Fruit fly (Drosophila melanogaster) whole organism, adult: ENCODE data around the gene Hipk.

ENCODE experiments used
- CG11617 ChIP-seq: fragments of 200-800 bp; sonication (Bioruptor generic); optimal IDR thresholded peaks from 2 replicates; lab custom pipeline; 2017; ENCODE audit warnings: mild to moderate bottlenecking, missing biosample characterization, missing genetic modification reagents, missing genetic modification characterization
- CG12768 ChIP-seq: fragments of 200-800 bp; sonication (Bioruptor generic); optimal IDR thresholded peaks from 2 replicates; lab custom pipeline; 2017; ENCODE audit warnings: missing biosample characterization, missing genetic modification characterization, mild to moderate bottlenecking, moderate library complexity, missing genetic modification reagents
- CG14711 ChIP-seq: fragments of 200-800 bp; sonication (Bioruptor generic); optimal IDR thresholded peaks from 2 replicates; lab custom pipeline; 2018; ENCODE audit warnings: missing biosample characterization, mild to moderate bottlenecking, missing genetic modification characterization, moderate library complexity
- CG1620 ChIP-seq: fragments of 200-800 bp; sonication (Bioruptor generic); optimal IDR thresholded peaks from 2 replicates; lab custom pipeline; 2016; ENCODE audit warnings: missing biosample characterization, missing genetic modification characterization
- CG33017 ChIP-seq: fragments of 200-800 bp; sonication (Bioruptor generic); optimal IDR thresholded peaks from 2 replicates; lab custom pipeline; 2018; ENCODE audit warnings: missing biosample characterization, mild to moderate bottlenecking, missing genetic modification characterization, moderate library complexity
- CG5204 ChIP-seq: fragments of 200-800 bp; sonication (Bioruptor generic); optimal IDR thresholded peaks from 2 replicates; lab custom pipeline; 2016; ENCODE audit warnings: missing biosample characterization, missing genetic modification characterization
- CG7045 ChIP-seq: fragments of 200-800 bp; sonication (Bioruptor generic); optimal IDR thresholded peaks from 2 replicates; lab custom pipeline; 2017; ENCODE audit warnings: missing biosample characterization, mild to moderate bottlenecking, missing genetic modification characterization
- CG7101 ChIP-seq: fragments of 200-800 bp; sonication (Bioruptor generic); optimal IDR thresholded peaks from 2 replicates; lab custom pipeline; 2018; ENCODE audit warnings: missing biosample characterization, mild to moderate bottlenecking, missing genetic modification characterization, moderate library complexity
- Clk ChIP-seq: fragments of 200-800 bp; sonication (Bioruptor generic); optimal IDR thresholded peaks from 2 replicates; lab custom pipeline; 2017; ENCODE audit warnings: missing biosample characterization, missing genetic modification characterization
- Crg-1 ChIP-seq: fragments of 200-800 bp; sonication (Bioruptor generic); optimal IDR thresholded peaks from 2 replicates; lab custom pipeline; 2016; ENCODE audit warnings: missing biosample characterization, missing genetic modification characterization
- Hr96 ChIP-seq: fragments of 200-800 bp; sonication (Bioruptor generic); optimal IDR thresholded peaks from 2 replicates; lab custom pipeline; 2016; ENCODE audit warnings: missing biosample characterization, missing genetic modification characterization
- Mnt ChIP-seq: fragments of 200-800 bp; sonication (Bioruptor generic); optimal IDR thresholded peaks from 2 replicates; lab custom pipeline; 2016; ENCODE audit warnings: missing biosample characterization, mild to moderate bottlenecking, missing genetic modification characterization
- bab1 ChIP-seq: fragments of 200-800 bp; sonication (Bioruptor generic); optimal IDR thresholded peaks from 3 replicates; lab custom pipeline; 2019; ENCODE audit warnings: missing biosample characterization, mild to moderate bottlenecking, missing genetic modification characterization, moderate library complexity
- cic ChIP-seq: fragments of 200-800 bp; sonication (Bioruptor generic); optimal IDR thresholded peaks from 2 replicates; lab custom pipeline; 2017; ENCODE audit warnings: missing biosample characterization, mild to moderate bottlenecking, missing genetic modification characterization, moderate library complexity
- cnc ChIP-seq, 2 experiments: fragments of >200 bp; optimal IDR thresholded peaks; 2 replicates each; lab custom pipeline; 2017
- kay ChIP-seq: fragments of 200-800 bp; sonication (Bioruptor generic); peaks from one replicate; lab custom pipeline; 2016; ENCODE audit warnings: missing biosample characterization, missing genetic modification characterization, borderline replicate concordance
- ovo ChIP-seq: fragments of 200-800 bp; sonication (Bioruptor generic); optimal IDR thresholded peaks from 2 replicates; lab custom pipeline; 2016; ENCODE audit warnings: missing biosample characterization, missing genetic modification characterization
- pad ChIP-seq: fragments of 200-800 bp; sonication (Bioruptor generic); optimal IDR thresholded peaks from 3 replicates; lab custom pipeline; 2017; ENCODE audit warnings: missing biosample characterization, missing genetic modification characterization, mild to moderate bottlenecking, moderate library complexity, missing genetic modification reagents
- tj ChIP-seq: fragments of 200-800 bp; sonication (Bioruptor generic); optimal IDR thresholded peaks from 3 replicates; lab custom pipeline; 2017; ENCODE audit warnings: missing biosample characterization, mild to moderate bottlenecking, missing genetic modification characterization, moderate library complexity
- toe ChIP-seq: fragments of 200-800 bp; sonication (Bioruptor generic); optimal IDR thresholded peaks from 2 replicates; lab custom pipeline; 2016; ENCODE audit warnings: missing biosample characterization, missing genetic modification characterization

Hipk gene

DNA sequence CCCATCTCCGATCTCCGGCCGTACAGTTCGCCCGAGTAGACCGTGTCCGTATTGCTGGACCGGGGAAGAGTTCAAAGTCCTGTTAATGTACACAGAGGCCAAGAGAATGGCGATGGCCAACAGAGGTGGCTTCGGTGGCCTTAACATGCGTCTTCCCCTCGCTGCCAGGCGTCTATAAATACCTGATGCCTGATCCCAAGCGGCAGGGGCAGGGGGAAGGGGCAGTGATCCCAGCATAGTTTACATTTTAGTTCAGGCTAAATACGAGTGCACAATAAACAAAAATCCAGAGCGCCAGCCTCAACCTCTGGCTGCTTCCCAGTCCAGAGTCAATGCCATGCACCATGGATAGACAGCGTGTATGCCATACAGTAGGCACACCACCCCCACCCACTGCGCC is 45.0 kb downstream of the Hipk start:
- TF ChIP-seq kay (GFP tag; lab: Kevin White, UChicago) = no peak
- TF ChIP-seq bab1 (GFP tag; lab: Kevin White, UChicago) = no peak
- TF ChIP-seq cic = no peak
- no peak for TF ChIP-seq pad (GFP tag; lab: Kevin White, UChicago)
- no peak for TF ChIP-seq CG12768
- no peak for TF ChIP-seq CG1620 (GFP tag; lab: Kevin White, UChicago)

DNA sequence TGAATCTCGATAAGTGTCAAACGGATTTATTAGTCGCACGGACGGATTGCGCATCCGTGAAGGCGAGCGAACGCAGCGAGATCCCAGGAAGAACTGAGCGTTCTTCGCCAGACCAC is 46.2 kb downstream of the Hipk start, which contains the start of gene Kah:
Kah (minus strand) TSS at position 101 of the 116 bp plus-strand sequence.
- TF ChIP-seq toe (GFP tag; lab: Kevin White, UChicago) (no peak), kay (GFP tag; lab: Kevin White, UChicago) (no peak), CG1620 (GFP tag; lab: Kevin White, UChicago) (no peak), CG11617 (no peak), cnc (optimal IDR thresholded peaks at IDR 0.05; lab: Kevin White, UChicago) (no peak), bab1 (GFP tag; lab: Kevin White, UChicago) (no peak), Hr96 (GFP tag; lab: Kevin White, UChicago) (no peak), CG33017 (no peak), CG7045 (no peak), CG7101 (tag; lab: Kevin White, UChicago) (no peak), Crg-1 (GFP tag; lab: Kevin White, UChicago) (no peak), CG12768 (no peak), CG5204 (GFP tag; lab: Kevin White, UChicago) (no peak), CG14711 (tag; lab: Kevin White, UChicago) (no peak), ovo (GFP tag; lab: Kevin White, UChicago) (no peak), cic (no peak), pad (GFP tag; lab: Kevin White, UChicago) (no peak)

DNA sequence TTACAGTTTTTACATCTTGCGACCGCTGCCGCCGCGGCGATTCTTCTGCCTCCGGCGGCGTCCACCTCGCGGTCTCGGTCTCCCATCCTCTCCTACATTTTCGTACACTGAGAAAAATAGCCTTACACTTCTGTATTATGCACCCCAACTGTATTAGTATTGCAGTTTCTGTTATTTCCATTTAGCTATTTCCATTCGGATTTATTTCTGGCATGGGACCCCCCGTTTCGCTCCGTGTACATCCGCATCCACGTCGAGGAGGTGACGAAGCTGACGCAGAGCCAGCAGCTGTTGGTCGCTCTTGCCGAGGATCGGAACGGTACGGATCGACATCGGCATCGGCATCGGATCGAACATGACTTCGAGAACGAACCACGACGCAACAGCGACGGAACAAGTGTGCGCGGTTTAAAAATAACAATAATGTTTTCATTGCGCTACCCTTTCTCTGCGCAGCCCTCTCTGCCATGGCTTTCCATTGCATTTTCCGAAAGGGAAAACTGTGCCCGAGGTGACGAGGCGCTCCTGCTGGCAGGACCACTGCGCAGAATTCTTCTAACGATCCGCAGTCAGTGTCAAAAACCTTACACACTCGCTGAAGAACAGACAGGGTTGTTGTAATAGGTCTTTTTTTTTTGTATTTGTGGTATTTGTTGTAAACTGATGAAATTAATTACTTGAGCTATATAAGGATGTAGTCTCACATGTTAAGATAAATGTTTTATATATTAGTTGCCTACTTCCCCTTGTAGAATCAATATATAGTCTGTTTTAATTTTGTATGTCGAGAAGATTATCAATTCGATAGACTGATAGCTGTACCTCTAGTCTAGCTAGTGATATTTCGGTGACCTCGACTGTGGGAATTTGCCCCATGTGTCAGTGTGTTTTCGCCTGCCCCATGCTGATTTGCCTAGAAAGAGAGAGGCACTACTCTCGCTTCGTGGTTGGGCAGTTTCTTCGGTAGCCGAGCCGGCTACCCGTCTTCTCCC is 46.7 kb downstream of the Hipk start:
- TF ChIP-seq pad (GFP tag; lab: Kevin White, UChicago) (peak; percentile 19), Clk (peak; percentile 4), Hr96 (GFP tag; lab: Kevin White, UChicago) (peak; percentile 66), tj (no peak), CG33017 (peak; percentile 44), toe (GFP tag; lab: Kevin White, UChicago) (peak; percentile 60), CG5204 (GFP tag; lab: Kevin White, UChicago) (no peak), CG1620 (GFP tag; lab: Kevin White, UChicago) (peak; percentile 35), CG7101 (tag; lab: Kevin White, UChicago) (peak; percentile 66), CG7045 (peak; percentile 40), bab1 (GFP tag; lab: Kevin White, UChicago) (no peak), Mnt (GFP tag; lab: Kevin White, UChicago) (peak; percentile 10), CG14711 (tag; lab: Kevin White, UChicago) (peak; percentile 28)

DNA sequence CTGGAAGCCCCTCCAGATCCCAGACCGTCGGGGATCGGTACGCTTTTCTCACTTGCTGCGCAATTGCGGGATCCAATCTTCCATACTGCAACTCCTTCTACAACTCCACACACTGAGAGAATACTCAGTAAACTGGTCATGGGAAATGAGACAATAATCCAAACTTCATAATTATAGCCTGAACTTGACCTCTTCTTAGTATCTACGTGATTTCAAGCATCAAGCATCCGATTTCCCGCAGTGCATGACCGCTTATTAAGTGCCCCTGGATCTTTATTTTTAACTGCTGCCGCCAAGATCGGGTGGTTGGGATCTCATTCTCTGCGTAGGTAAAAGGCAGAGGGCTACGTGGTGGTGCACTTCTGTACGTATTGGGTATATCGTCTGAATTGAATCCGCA is 48.5 kb downstream of the Hipk start:
- TF ChIP-seq CG12768 (no peak), cic (no peak), tj (no peak), cnc (optimal IDR thresholded peaks at IDR 0.05; lab: Kevin White, UChicago) (no peak), CG7101 (tag; lab: Kevin White, UChicago) (no peak), ovo (GFP tag; lab: Kevin White, UChicago) (no peak), Clk (no peak), CG1620 (GFP tag; lab: Kevin White, UChicago) (no peak), Crg-1 (GFP tag; lab: Kevin White, UChicago) (no peak), kay (GFP tag; lab: Kevin White, UChicago) (no peak), Mnt (GFP tag; lab: Kevin White, UChicago) (no peak), Hr96 (GFP tag; lab: Kevin White, UChicago) (no peak), CG5204 (GFP tag; lab: Kevin White, UChicago) (no peak), CG33017 (no peak), CG7045 (no peak), bab1 (GFP tag; lab: Kevin White, UChicago) (no peak), toe (GFP tag; lab: Kevin White, UChicago) (no peak), pad (GFP tag; lab: Kevin White, UChicago) (no peak), CG11617 (no peak)

DNA sequence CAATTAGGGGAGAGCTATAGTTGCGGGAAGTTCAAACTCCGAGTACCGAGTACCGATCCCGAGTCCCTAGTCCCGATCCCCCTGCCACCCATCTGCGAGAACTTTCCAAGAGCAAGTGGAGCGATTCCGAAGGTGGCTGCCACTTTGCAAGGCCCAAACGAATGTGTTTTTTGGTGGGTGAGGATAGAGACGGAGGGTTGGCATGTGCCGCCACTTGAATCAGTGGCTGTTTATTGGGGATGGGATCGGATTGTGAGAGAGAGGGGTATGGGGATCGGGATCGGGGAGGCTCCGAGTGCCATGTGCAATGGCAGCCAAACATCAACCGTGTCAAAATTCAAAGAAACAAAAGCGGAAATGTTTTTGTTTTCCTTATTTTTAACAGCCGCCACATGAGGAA is 49.4 kb downstream of the Hipk start:
- no peak for TF ChIP-seq CG7101 (tag; lab: Kevin White, UChicago)
- no peak for TF ChIP-seq CG12768
- TF ChIP-seq CG5204 (GFP tag; lab: Kevin White, UChicago) = no peak
- TF ChIP-seq CG1620 (GFP tag; lab: Kevin White, UChicago) = no peak
- TF ChIP-seq CG11617 = no peak
- TF ChIP-seq toe (GFP tag; lab: Kevin White, UChicago) = no peak

DNA sequence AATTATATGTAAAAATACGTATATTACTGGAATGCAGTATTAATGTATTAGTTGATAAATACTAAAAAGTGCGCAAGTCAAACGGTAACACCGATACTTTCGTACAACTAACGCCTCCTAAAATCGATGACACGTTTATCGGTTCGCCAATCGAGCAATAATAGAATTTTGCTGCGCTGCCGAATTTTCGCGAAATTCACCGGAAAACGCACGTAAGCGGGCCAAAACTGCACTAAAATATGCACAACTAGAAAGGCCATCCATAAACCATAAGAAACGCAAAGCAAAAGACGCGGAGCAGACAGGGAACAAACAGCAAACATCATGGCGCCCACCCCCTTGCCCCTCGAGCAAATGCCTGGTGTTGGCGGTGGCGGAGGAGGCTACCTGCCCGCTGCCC is 50.2 kb downstream of the Hipk start, which contains the start of gene MED14:
MED14 (plus strand) TSS at position 145 of the 400 bp plus-strand sequence.
- no peak for TF ChIP-seq CG11617
- TF ChIP-seq bab1 (GFP tag; lab: Kevin White, UChicago) = peak; percentile 56
- TF ChIP-seq Clk = no peak
- TF ChIP-seq cnc (optimal IDR thresholded peaks at IDR 0.05; lab: Kevin White, UChicago) = no peak
- no peak for TF ChIP-seq toe (GFP tag; lab: Kevin White, UChicago)
- no peak for TF ChIP-seq CG5204 (GFP tag; lab: Kevin White, UChicago)
- no peak for TF ChIP-seq Mnt (GFP tag; lab: Kevin White, UChicago)
- TF ChIP-seq tj = peak; percentile 50
- no peak for TF ChIP-seq CG7101 (tag; lab: Kevin White, UChicago)
